Worm (Caenorhabditis elegans): ENCODE measurements around the gene Y38H6C.8.

- no peak for TF ChIP-seq ceh-36 (tag; optimal IDR thresholded peaks at IDR 0.05)
- TF ChIP-seq tbx-37 (GFP tag; conservative IDR thresholded peaks at IDR 0.05): no peak
- no peak for TF ChIP-seq hmbx-1 (tag; optimal IDR thresholded peaks at IDR 0.05)
- no peak for TF ChIP-seq flt-1 (GFP tag; IDR thresholded peaks at IDR 0.05)
- no peak for TF ChIP-seq pes-1 (GFP tag; IDR thresholded peaks at IDR 0.05)
- no peak for TF ChIP-seq ama-1 (optimal IDR thresholded peaks at IDR 0.05)
Observed at ce11 chrV:20551096-20551495, 37.3 kb downstream of the Y38H6C.8 start, which contains the start of gene Y38H6C.20.

All from whole organism, early embryonic.